Worm (Caenorhabditis elegans) whole organism, L4 larva: ENCODE data around the gene mrpl-22.

Source experiments
- F26F4.8 ChIP-seq: fragments of 200-800 bp; sonication (Bioruptor generic); conservative IDR thresholded peaks from 2 replicates; pipeline ENCODE4 v1.3.6; 2022; ENCODE audit warnings: missing genetic modification characterization, missing compliant biosample characterization
- F37D6.2 ChIP-seq: sonication (generic microtip); optimal IDR thresholded peaks from 2 replicates; lab custom pipeline; 2016; ENCODE audit warnings: mild to moderate bottlenecking, missing genetic modification characterization, missing compliant biosample characterization
- R02D3.7 ChIP-seq: fragments of 150-350 bp; sonication (generic microtip); optimal IDR thresholded peaks from 3 replicates; lab custom pipeline; 2014; ENCODE audit warnings: missing biosample characterization, missing genetic modification characterization
- T20F7.1 ChIP-seq: fragments of 200-800 bp; sonication (Bioruptor generic); optimal IDR thresholded peaks from 2 replicates; lab custom pipeline; 2018; ENCODE audit warnings: mild to moderate bottlenecking, missing genetic modification characterization, missing compliant biosample characterization
- Y48G9A.11 ChIP-seq: fragments of 200-800 bp; sonication (Bioruptor generic); IDR thresholded peaks from 2 replicates; pipeline ENCODE4 v1.3.6; 2022; ENCODE audit warnings: missing genetic modification reagents, missing genetic modification characterization, missing compliant biosample characterization
- ZK337.2 ChIP-seq: fragments of 200-800 bp; sonication (Bioruptor generic); IDR thresholded peaks from 2 replicates; pipeline ENCODE4 v1.3.6; 2022; ENCODE audit warnings: missing genetic modification reagents, missing genetic modification characterization, missing compliant biosample characterization
- ZK546.5 ChIP-seq, 2 experiments: sonication (generic microtip); optimal IDR thresholded peaks; 2 replicates each; lab custom pipeline; 2017; ENCODE audit warnings: missing biosample characterization in 2 of 2, missing genetic modification characterization in 2 of 2
- aha-1 ChIP-seq: fragments of 150-350 bp; peaks from one replicate; lab custom pipeline; 2014; ENCODE audit warnings: missing biosample characterization, missing genetic modification characterization
- ama-1 ChIP-seq: fragments of 150-350 bp; optimal IDR thresholded peaks from 2 replicates; lab custom pipeline; 2014; ENCODE audit warnings: inconsistent platforms, mixed read lengths
- arid-1 ChIP-seq: fragments of 200-800 bp; sonication (Bioruptor generic); conservative IDR thresholded peaks from 2 replicates; pipeline ENCODE4 v1.3.6; 2022; ENCODE audit warnings: missing genetic modification reagents, missing genetic modification characterization, missing compliant biosample characterization
- attf-4 ChIP-seq: sonication (generic microtip); optimal IDR thresholded peaks from 3 replicates; lab custom pipeline; 2017; ENCODE audit warnings: missing biosample characterization, missing genetic modification characterization
- daf-12 ChIP-seq: fragments of 150-350 bp; optimal IDR thresholded peaks from 2 replicates; lab custom pipeline; 2014; ENCODE audit warnings: missing biosample characterization, missing genetic modification reagents, missing genetic modification characterization
- daf-16 ChIP-seq, 3 experiments: sonication (generic microtip); optimal IDR thresholded peaks; 2 replicates each; lab custom pipeline; 2016 to 2017; ENCODE audit warnings: missing genetic modification characterization in 3 of 3, missing genetic modification reagents in 3 of 3, mild to moderate bottlenecking in 2 of 3, missing compliant biosample characterization in 2 of 3, missing biosample characterization in 1 of 3, moderate library complexity in 1 of 3
- daf-19 ChIP-seq: fragments of 200-800 bp; sonication (Bioruptor generic); conservative IDR thresholded peaks from 2 replicates; pipeline ENCODE4 v1.3.6; 2022; ENCODE audit warnings: missing genetic modification characterization, missing compliant biosample characterization
- dmd-6 ChIP-seq: fragments of 200-800 bp; sonication (Bioruptor generic); IDR thresholded peaks from 2 replicates; pipeline ENCODE4 v1.3.6; 2022; ENCODE audit warnings: missing genetic modification reagents, missing genetic modification characterization, missing compliant biosample characterization
- dmd-9 ChIP-seq: fragments of 200-800 bp; sonication (Bioruptor generic); IDR thresholded peaks from 2 replicates; pipeline ENCODE4 v1.3.6; 2022; ENCODE audit warnings: missing genetic modification reagents, missing genetic modification characterization, missing compliant biosample characterization
- duxl-1 ChIP-seq: sonication (generic microtip); optimal IDR thresholded peaks from 2 replicates; lab custom pipeline; 2016; ENCODE audit warnings: mild to moderate bottlenecking, missing genetic modification characterization, moderate library complexity, missing compliant biosample characterization; ENCODE audit not compliant: poor library complexity
- dve-1 ChIP-seq: sonication (generic microtip); optimal IDR thresholded peaks from 2 replicates; lab custom pipeline; 2017; ENCODE audit warnings: antibody characterized with exemption, mild to moderate bottlenecking, missing genetic modification characterization, missing compliant biosample characterization; ENCODE audit not compliant: insufficient read depth
- egl-27 ChIP-seq: sonication (generic microtip); optimal IDR thresholded peaks from 3 replicates; lab custom pipeline; 2017; ENCODE audit warnings: missing biosample characterization, missing genetic modification reagents, missing genetic modification characterization
- egl-43 ChIP-seq: fragments of 200-800 bp; sonication (Bioruptor generic); IDR thresholded peaks from 2 replicates; pipeline ENCODE4 v1.3.6; 2022; ENCODE audit warnings: missing genetic modification reagents, missing genetic modification characterization, missing compliant biosample characterization
- fkh-10 ChIP-seq: fragments of 150-350 bp; optimal IDR thresholded peaks from 2 replicates; lab custom pipeline; 2014; ENCODE audit warnings: missing biosample characterization, missing genetic modification reagents, missing genetic modification characterization
- hif-1 ChIP-seq, 2 experiments: sonication (generic microtip); optimal IDR thresholded peaks; 2 replicates each; lab custom pipeline; 2016 to 2017; ENCODE audit warnings: missing compliant biosample characterization in 2 of 2, missing genetic modification characterization in 2 of 2, missing genetic modification reagents in 2 of 2, missing genotype in 2 of 2, mild to moderate bottlenecking in 1 of 2
- jun-1 ChIP-seq: fragments of 150-350 bp; optimal IDR thresholded peaks from 2 replicates; lab custom pipeline; 2014; ENCODE audit warnings: missing biosample characterization, missing genetic modification reagents, missing genetic modification characterization
- lim-7 ChIP-seq: fragments of 200-800 bp; sonication (Bioruptor generic); IDR thresholded peaks from 2 replicates; pipeline ENCODE4 v1.3.6; 2022; ENCODE audit warnings: missing genetic modification characterization, missing compliant biosample characterization
- lin-13 ChIP-seq: fragments of 150-350 bp; optimal IDR thresholded peaks from 2 replicates; lab custom pipeline; 2014; ENCODE audit warnings: missing biosample characterization, missing genetic modification reagents, missing genetic modification characterization
- lin-15B ChIP-seq: fragments of 150-350 bp; sonication (generic microtip); optimal IDR thresholded peaks from 3 replicates; lab custom pipeline; 2014; ENCODE audit warnings: missing biosample characterization, missing genetic modification characterization
- lin-29 ChIP-seq: fragments of 200-800 bp; sonication (Bioruptor generic); IDR thresholded peaks from 2 replicates; pipeline ENCODE4 v1.3.6; 2022; ENCODE audit warnings: missing genetic modification reagents, missing genetic modification characterization, missing compliant biosample characterization
- lin-39 ChIP-seq: fragments of 150-350 bp; optimal IDR thresholded peaks from 2 replicates; lab custom pipeline; 2014; ENCODE audit warnings: missing biosample characterization, missing genetic modification reagents, missing genetic modification characterization
- lir-3 ChIP-seq: sonication (generic microtip); optimal IDR thresholded peaks from 2 replicates; lab custom pipeline; 2016; ENCODE audit warnings: mild to moderate bottlenecking, missing genetic modification characterization, missing compliant biosample characterization
- lsy-2 ChIP-seq, 2 experiments: fragments of 150-350 bp in 1 of 2; sonication (generic microtip) in 1 of 2; optimal IDR thresholded peaks; 2 replicates each; lab custom pipeline; 2014 to 2017; ENCODE audit warnings: missing biosample characterization in 2 of 2, missing genetic modification characterization in 2 of 2
- mep-1 ChIP-seq: fragments of 150-350 bp; sonication (generic microtip); optimal IDR thresholded peaks from 3 replicates; lab custom pipeline; 2014; ENCODE audit warnings: missing biosample characterization, missing genetic modification characterization
- mxl-3 ChIP-seq: fragments of 200-800 bp; sonication (Bioruptor generic); optimal IDR thresholded peaks from 2 replicates; lab custom pipeline; 2018; ENCODE audit warnings: mild to moderate bottlenecking, missing genetic modification characterization, missing compliant biosample characterization
- nhr-10 ChIP-seq: fragments of 150-350 bp; optimal IDR thresholded peaks from 2 replicates; lab custom pipeline; 2014; ENCODE audit warnings: missing biosample characterization, missing genetic modification characterization
- nhr-102 ChIP-seq: sonication (generic microtip); optimal IDR thresholded peaks from 2 replicates; lab custom pipeline; 2016; ENCODE audit warnings: mild to moderate bottlenecking, missing genetic modification characterization, moderate library complexity, missing compliant biosample characterization
- nhr-11 ChIP-seq: fragments of 150-350 bp; optimal IDR thresholded peaks from 2 replicates; lab custom pipeline; 2014; ENCODE audit warnings: missing biosample characterization, missing genetic modification characterization
- nhr-111 ChIP-seq: fragments of 200-800 bp; sonication (Bioruptor generic); optimal IDR thresholded peaks from 2 replicates; lab custom pipeline; 2018; ENCODE audit warnings: mild to moderate bottlenecking, missing genetic modification characterization, missing compliant biosample characterization
- nhr-237 ChIP-seq: sonication (generic microtip); optimal IDR thresholded peaks from 2 replicates; lab custom pipeline; 2017; ENCODE audit warnings: missing biosample characterization, missing genetic modification characterization
- nhr-25 ChIP-seq: sonication (generic microtip); optimal IDR thresholded peaks from 2 replicates; lab custom pipeline; 2017; ENCODE audit warnings: missing genetic modification characterization, mild to moderate bottlenecking, missing compliant biosample characterization, antibody characterized with exemption, moderate library complexity, borderline replicate concordance; ENCODE audit not compliant: insufficient read depth
- nhr-77 ChIP-seq: fragments of 150-350 bp; optimal IDR thresholded peaks from 2 replicates; lab custom pipeline; 2014; ENCODE audit warnings: missing biosample characterization, missing genetic modification characterization
- pha-4 ChIP-seq, 2 experiments: fragments of 150-350 bp in 1 of 2; fragments of 200-800 bp in 1 of 2; sonication (Bioruptor generic) in 1 of 2; IDR thresholded peaks in 1 of 2; optimal IDR thresholded peaks in 1 of 2; 2 replicates each; pipeline versions ENCODE4 v1.3.6 to Lab custom; 2014 to 2022; ENCODE audit warnings: missing genetic modification characterization in 2 of 2, missing genetic modification reagents in 2 of 2, missing biosample characterization in 1 of 2, missing compliant biosample characterization in 1 of 2
- php-3 ChIP-seq: fragments of 200-800 bp; sonication (Bioruptor generic); IDR thresholded peaks from 2 replicates; pipeline ENCODE4 v1.3.6; 2022; ENCODE audit warnings: missing genetic modification reagents, missing genetic modification characterization, missing compliant biosample characterization
- sdz-12 ChIP-seq: fragments of 200-800 bp; sonication (Bioruptor generic); optimal IDR thresholded peaks from 2 replicates; lab custom pipeline; 2018; ENCODE audit warnings: mild to moderate bottlenecking, missing genetic modification characterization, missing compliant biosample characterization
- spr-1 ChIP-seq: sonication (generic microtip); optimal IDR thresholded peaks from 2 replicates; lab custom pipeline; 2016; ENCODE audit warnings: mild to moderate bottlenecking, missing genetic modification characterization, missing compliant biosample characterization
- spr-3 ChIP-seq: fragments of 200-800 bp; sonication (Bioruptor generic); optimal IDR thresholded peaks from 2 replicates; lab custom pipeline; 2018; ENCODE audit warnings: mild to moderate bottlenecking, missing genetic modification characterization, missing compliant biosample characterization
- tag-97 ChIP-seq: fragments of 200-800 bp; sonication (Bioruptor generic); IDR thresholded peaks from 2 replicates; pipeline ENCODE4 v1.3.6; 2022; ENCODE audit warnings: missing genetic modification characterization, missing compliant biosample characterization
- tra-1 ChIP-seq: fragments of 200-800 bp; sonication (Bioruptor generic); IDR thresholded peaks from 2 replicates; pipeline ENCODE4 v1.3.6; 2022; ENCODE audit warnings: missing genetic modification reagents, missing genetic modification characterization, missing compliant biosample characterization
- unc-39 ChIP-seq: sonication (generic microtip); optimal IDR thresholded peaks from 2 replicates; lab custom pipeline; 2017; ENCODE audit warnings: missing biosample characterization, missing genetic modification characterization
- zag-1 ChIP-seq: fragments of 150-350 bp; optimal IDR thresholded peaks from 2 replicates; lab custom pipeline; 2014; ENCODE audit warnings: missing biosample characterization, missing genetic modification characterization
- zip-11 ChIP-seq: fragments of 200-800 bp; sonication (Bioruptor generic); IDR thresholded peaks from 2 replicates; pipeline ENCODE4 v1.3.6; 2022; ENCODE audit warnings: missing genetic modification characterization, missing compliant biosample characterization
- ztf-7 ChIP-seq: fragments of 150-350 bp; optimal IDR thresholded peaks from 2 replicates; lab custom pipeline; 2014; ENCODE audit warnings: missing biosample characterization, missing genetic modification characterization

Gene mrpl-22

ce11 chrIII:10621208-10621607 lies 5.9 kb downstream of the mrpl-22 start, which contains the start of the genes lron-10 and hpr-9:
Gene lron-10 (minus strand): TSS chrIII:10621369.
Gene hpr-9 (plus strand): TSS chrIII:10621551.
- no peak for TF ChIP-seq nhr-11 (tag; lab: Kevin White, UChicago)
- peak; percentile 78 for TF ChIP-seq dve-1 (tag; lab: Kevin White, UChicago)
- TF ChIP-seq T20F7.1 (GFP tag; lab: Kevin White, UChicago) = peak; percentile 34
- no peak for TF ChIP-seq lin-13
- 0 out of 2 replicates have a peak, but pooled peaks have one; percentile 34 for TF ChIP-seq arid-1 (GFP tag; lab: Robert Waterston, UW)
- no peak for TF ChIP-seq lin-15B
- no peak for TF ChIP-seq fkh-10
- TF ChIP-seq lim-7 (GFP tag; lab: Robert Waterston, UW) = no peak
- TF ChIP-seq F26F4.8 = no peak
- peak; percentile 86 for TF ChIP-seq duxl-1 (tag; lab: Kevin White, UChicago)
- TF ChIP-seq pha-4 (GFP tag; IDR thresholded peaks at IDR 0.05; lab: Robert Waterston, UW) = peak; percentile 60; the same call in 1 of the 2 replicates
- no peak for TF ChIP-seq pha-4 (tag; optimal IDR thresholded peaks at IDR 0.05; lab: Kevin White, UChicago)
- peak in 1 of 2 experiments; percentile 94 for TF ChIP-seq hif-1 (tag; optimal IDR thresholded peaks at IDR 0.05; lab: Kevin White, UChicago)
- no peak for TF ChIP-seq spr-3 (GFP tag; lab: Kevin White, UChicago)
- peak; percentile 91 for TF ChIP-seq dmd-9 (GFP tag; lab: Robert Waterston, UW)
- TF ChIP-seq nhr-111 (GFP tag; lab: Kevin White, UChicago) = peak; percentile 2
- TF ChIP-seq daf-19 = no peak
- TF ChIP-seq egl-27 = no peak
- no peak for TF ChIP-seq daf-12 (tag; lab: Kevin White, UChicago)
- TF ChIP-seq ztf-7 (tag; lab: Kevin White, UChicago) = peak; percentile 20
- TF ChIP-seq zag-1 = no peak
- no peak for TF ChIP-seq R02D3.7 (tag; lab: Kevin White, UChicago)
- no peak for TF ChIP-seq lir-3 (tag; lab: Kevin White, UChicago)
- peak; percentile 80 for TF ChIP-seq dmd-6 (GFP tag; lab: Robert Waterston, UW)
- no peak for TF ChIP-seq nhr-237
- peak; percentile 3 for TF ChIP-seq ama-1 (lab: Kevin White, UChicago)
- peak; percentile 62 for TF ChIP-seq mxl-3 (GFP tag; lab: Kevin White, UChicago)
- no peak for TF ChIP-seq jun-1 (tag; lab: Kevin White, UChicago)
- TF ChIP-seq php-3 (GFP tag; lab: Robert Waterston, UW) = 0 out of 2 replicates have a peak, but pooled peaks have one; percentile 30
- TF ChIP-seq lin-39 (tag; lab: Kevin White, UChicago) = no peak
- no peak for TF ChIP-seq nhr-10
- peak; percentile 12 for TF ChIP-seq F37D6.2
- TF ChIP-seq daf-16 (GFP tag; optimal IDR thresholded peaks at IDR 0.05; lab: Kevin White, UChicago) = no peak
- peak; percentile 61 for TF ChIP-seq daf-16 (tag; optimal IDR thresholded peaks at IDR 0.05; lab: Kevin White, UChicago)
- no peak for TF ChIP-seq nhr-25 (tag; lab: Kevin White, UChicago)
- TF ChIP-seq tag-97 = no peak
- TF ChIP-seq zip-11 (GFP tag; lab: Robert Waterston, UW) = no peak
- TF ChIP-seq ZK337.2 (GFP tag; lab: Robert Waterston, UW) = peak; percentile 94
- peak; percentile 75 for TF ChIP-seq mep-1
- no peak for TF ChIP-seq egl-43 (GFP tag; lab: Robert Waterston, UW)
- TF ChIP-seq aha-1 = peak; percentile 86
- TF ChIP-seq attf-4 (tag; lab: Kevin White, UChicago) = no peak
- TF ChIP-seq unc-39 = no peak
- TF ChIP-seq Y48G9A.11 = no peak
- peak; percentile 23 for TF ChIP-seq nhr-77 (tag; lab: Kevin White, UChicago)
- TF ChIP-seq lsy-2 (tag; optimal IDR thresholded peaks at IDR 0.05; lab: Kevin White, UChicago) = peak in 1 of 2 experiments; percentile 90
- TF ChIP-seq nhr-102 (tag; lab: Kevin White, UChicago) = peak; percentile 83
- peak; percentile 62; the same call in 1 of the 2 replicates for TF ChIP-seq lin-29 (GFP tag; lab: Robert Waterston, UW)
- peak; percentile 29 for TF ChIP-seq sdz-12
- TF ChIP-seq ZK546.5 (tag; optimal IDR thresholded peaks at IDR 0.05; lab: Kevin White, UChicago) = no peak
- TF ChIP-seq spr-1 = peak; percentile 52
- peak; percentile 68; the same call in 1 of the 2 replicates for TF ChIP-seq tra-1
